Fruit fly (Drosophila melanogaster): Measurements from ENCODE around the gene CG6769.

CG6769 gene

dm6 chrX:17910941-17911703 is 50.3 kb downstream of the CG6769 start, which contains the start of gene CG6847 (continued):
- TF ChIP-seq CG6791 (GFP tag; IDR thresholded peaks at IDR 0.05; ENCODE audit: partially characterized antibody) (peak; percentile 47; the same call in 1 of the 3 replicates), CG32772 (GFP tag; IDR thresholded peaks at IDR 0.05) (0 out of 2 replicates have a peak, but pooled peaks have one; percentile 47), PHDP (tag; optimal IDR thresholded peaks at IDR 0.05) (peak; percentile 79), Opbp (GFP tag; IDR thresholded peaks at IDR 0.05; ENCODE audit: partially characterized antibody) (no peak), CG6813 (GFP tag; optimal IDR thresholded peaks at IDR 0.05) (no peak), dysf (GFP tag; IDR thresholded peaks at IDR 0.05) (peak; percentile 81), row (GFP tag; IDR thresholded peaks at IDR 0.05) (peak; percentile 78), ems (GFP tag; optimal IDR thresholded peaks at IDR 0.05) (peak; percentile 11), CG31441 (GFP tag; IDR thresholded peaks at IDR 0.05) (peak; percentile 79), CG12769 (tag; optimal IDR thresholded peaks at IDR 0.05) (no peak), CG15479 (GFP tag; optimal IDR thresholded peaks at IDR 0.05) (peak; percentile 2), CG12155 (GFP tag; optimal IDR thresholded peaks at IDR 0.05) (peak; percentile 36), CG4707 (GFP tag; optimal IDR thresholded peaks at IDR 0.05) (peak; percentile 40), Xbp1 (GFP tag; optimal IDR thresholded peaks at IDR 0.05) (peak; percentile 72), tin (GFP tag; optimal IDR thresholded peaks at IDR 0.05) (peak; percentile 17), pan (optimal IDR thresholded peaks at IDR 0.05) (no peak), pan (GFP tag; optimal IDR thresholded peaks at IDR 0.05 in 1 of 2, IDR thresholded peaks at IDR 0.05 in 1 of 2) (peak in 1 of 2 experiments; percentile 66), pnt (GFP tag; optimal IDR thresholded peaks at IDR 0.05) (peak; percentile 16), gt (GFP tag; IDR thresholded peaks at IDR 0.05) (no peak), CG15696 (tag; optimal IDR thresholded peaks at IDR 0.05) (peak; percentile 8), Trl (optimal IDR thresholded peaks at IDR 0.05) (no peak), Trl (GFP tag; optimal IDR thresholded peaks at IDR 0.05) (peak; percentile 12), CG11247 (GFP tag; IDR thresholded peaks at IDR 0.05) (peak; percentile 31; the same call in 1 of the 2 replicates), sens (GFP tag) (peak; percentile 91), Meics (GFP tag; optimal IDR thresholded peaks at IDR 0.05) (peak; percentile 70), CG1602 (GFP tag; optimal IDR thresholded peaks at IDR 0.05) (peak; percentile 62), CG9437 (GFP tag; optimal IDR thresholded peaks at IDR 0.05) (peak; percentile 79), CG3281 (GFP tag; optimal IDR thresholded peaks at IDR 0.05) (peak; percentile 41), D (optimal IDR thresholded peaks at IDR 0.05) (no peak), D (GFP tag; optimal IDR thresholded peaks at IDR 0.05) (peak; percentile 54), Jarid2 (GFP tag; optimal IDR thresholded peaks at IDR 0.05) (peak; percentile 60), CG2712 (tag; optimal IDR thresholded peaks at IDR 0.05) (peak; percentile 76), bbx (GFP tag; IDR thresholded peaks at IDR 0.05; ENCODE audit: partially characterized antibody) (peak; percentile 31; the same call in 1 of the 2 replicates), grau (tag; optimal IDR thresholded peaks at IDR 0.05) (peak; percentile 84), CG6272 (GFP tag; IDR thresholded peaks at IDR 0.05) (no peak), gcm (GFP tag; optimal IDR thresholded peaks at IDR 0.05) (peak; percentile 69), Lim3 (GFP tag; IDR thresholded peaks at IDR 0.05) (no peak), CoRest (tag; optimal IDR thresholded peaks at IDR 0.05) (peak; percentile 88), CG30020 (tag; optimal IDR thresholded peaks at IDR 0.05) (peak; percentile 28), Hand (GFP tag; optimal IDR thresholded peaks at IDR 0.05) (no peak), trh (GFP tag; optimal IDR thresholded peaks at IDR 0.05) (peak; percentile 52), CG8089 (GFP tag; optimal IDR thresholded peaks at IDR 0.05) (no peak), danr (GFP tag; IDR thresholded peaks at IDR 0.05) (0 out of 2 replicates have a peak, but pooled peaks have one; percentile 25), Dip3 (GFP tag; optimal IDR thresholded peaks at IDR 0.05) (no peak), Fer3 (tag; optimal IDR thresholded peaks at IDR 0.05) (peak; percentile 6), esg (GFP tag; conservative IDR thresholded peaks at IDR 0.05) (peak; percentile 37; the same call in 1 of the 2 replicates), Eip74EF (GFP tag; optimal IDR thresholded peaks at IDR 0.05) (peak in 1 of 2 experiments; percentile 85), salm (tag; optimal IDR thresholded peaks at IDR 0.05) (peak; percentile 60), ATbp (GFP tag; optimal IDR thresholded peaks at IDR 0.05) (peak; percentile 66)

Data from whole organism, embryonic.